Fruit fly (Drosophila melanogaster) whole organism, pupa: ENCODE data around the gene vsg.

Experiments used
- CG10348 ChIP-seq: fragments of 200-800 bp; sonication (Bioruptor generic); IDR thresholded peaks from 2 replicates; pipeline ENCODE4 v1.3.6; 2022; ENCODE audit warnings: missing biosample characterization, missing genetic modification characterization
- CG14655 ChIP-seq: fragments of 200-800 bp; sonication (Bioruptor generic); optimal IDR thresholded peaks from 3 replicates; lab custom pipeline; 2017; ENCODE audit warnings: mild to moderate bottlenecking, missing biosample characterization, missing genetic modification reagents, missing genetic modification characterization
- CG15710 ChIP-seq: fragments of 200-800 bp; sonication (Bioruptor generic); optimal IDR thresholded peaks from 2 replicates; lab custom pipeline; 2018; ENCODE audit warnings: missing biosample characterization, mild to moderate bottlenecking, missing genetic modification characterization, moderate library complexity
- CG34367 ChIP-seq: fragments of 200-800 bp; sonication (Bioruptor generic); optimal IDR thresholded peaks from 2 replicates; lab custom pipeline; 2018; ENCODE audit warnings: missing biosample characterization, mild to moderate bottlenecking, missing genetic modification characterization
- D1 ChIP-seq: fragments of 200-800 bp; sonication (Bioruptor generic); optimal IDR thresholded peaks from 2 replicates; lab custom pipeline; 2018; ENCODE audit warnings: missing biosample characterization, mild to moderate bottlenecking, missing genetic modification characterization, moderate library complexity
- EcR ChIP-seq: fragments of 200-800 bp; sonication (Bioruptor generic); optimal IDR thresholded peaks from 3 replicates; lab custom pipeline; 2019; ENCODE audit warnings: missing biosample characterization, missing genetic modification characterization, mild to moderate bottlenecking, moderate library complexity, missing genetic modification reagents
- Ets98B ChIP-seq: fragments of 200-800 bp; sonication (Bioruptor generic); IDR thresholded peaks from 2 replicates; pipeline ENCODE4 v1.3.6; 2022; ENCODE audit warnings: missing biosample characterization, missing genetic modification characterization
- Pif1B ChIP-seq: fragments of 200-800 bp; sonication (Bioruptor generic); optimal IDR thresholded peaks from 3 replicates; lab custom pipeline; 2016; ENCODE audit warnings: missing biosample characterization, missing genetic modification characterization
- Snoo ChIP-seq: fragments of 200-800 bp; sonication (Bioruptor generic); optimal IDR thresholded peaks from 3 replicates; lab custom pipeline; 2017; ENCODE audit warnings: missing biosample characterization, mild to moderate bottlenecking, missing genetic modification characterization, inconsistent platforms
- gl ChIP-seq: fragments of 200-800 bp; sonication (Bioruptor generic); optimal IDR thresholded peaks from 2 replicates; lab custom pipeline; 2018; ENCODE audit warnings: missing biosample characterization, mild to moderate bottlenecking, missing genetic modification characterization

DNA sequence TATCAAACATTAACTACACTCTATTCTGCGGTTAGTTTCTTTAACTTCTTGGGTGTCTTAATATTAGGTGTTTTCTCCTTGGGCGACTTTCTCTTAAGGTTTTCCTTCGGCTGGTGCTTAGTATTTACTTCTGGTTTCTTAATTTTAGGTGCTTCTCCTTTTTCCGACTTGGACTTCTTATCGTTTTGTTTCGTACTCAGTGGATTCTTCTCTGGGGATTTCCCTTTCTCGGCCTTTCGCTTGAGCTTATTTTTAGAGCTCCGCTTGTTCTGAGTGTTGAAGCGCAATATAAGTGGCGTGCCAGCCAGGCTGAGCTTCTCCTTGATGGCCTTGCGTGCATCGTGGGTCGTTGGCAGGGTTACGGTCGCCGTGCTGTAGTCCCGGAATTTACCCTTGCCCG, 3.7 kb downstream of the vsg start:
- TF ChIP-seq D1 (tag; lab: Kevin White, UChicago) (no peak), EcR (GFP tag; lab: Kevin White, UChicago) (no peak), CG10348 (no peak), Ets98B (GFP tag; lab: Robert Waterston, UW) (no peak), CG34367 (tag; lab: Kevin White, UChicago) (no peak), gl (tag; lab: Kevin White, UChicago) (no peak), CG15710 (tag; lab: Kevin White, UChicago) (no peak), Snoo (no peak), Pif1B (GFP tag; lab: Kevin White, UChicago) (no peak), CG14655 (no peak)
